Fruit fly (Drosophila melanogaster) whole organism, embryonic: ENCODE data around the gene CG10185.
A peak's percentile ranks its signal among the peaks of the same experiment; 100 is the strongest.

ENCODE experiments used
- Antp ChIP-seq: fragments of 200-800 bp; sonication (Bioruptor generic); optimal IDR thresholded peaks from 3 replicates; lab custom pipeline; 2016; ENCODE audit warnings: missing biosample characterization, missing genetic modification characterization
- Blimp-1 ChIP-seq: fragments of 200-800 bp; sonication (Bioruptor generic); optimal IDR thresholded peaks from 3 replicates; lab custom pipeline; 2018; ENCODE audit warnings: missing biosample characterization, missing genetic modification characterization, mild to moderate bottlenecking, moderate library complexity, missing genetic modification reagents
- CG10274 ChIP-seq: fragments of 200-800 bp; sonication (Bioruptor generic); optimal IDR thresholded peaks from 3 replicates; lab custom pipeline; 2017; ENCODE audit warnings: missing biosample characterization, mild to moderate bottlenecking, missing genetic modification characterization
- CG10565 ChIP-seq: fragments of 200-800 bp; sonication (Bioruptor generic); optimal IDR thresholded peaks from 3 replicates; lab custom pipeline; 2016; ENCODE audit warnings: missing biosample characterization, mild to moderate bottlenecking, missing genetic modification characterization
- CG10959 ChIP-seq: fragments of 200-800 bp; sonication (Bioruptor generic); IDR thresholded peaks from 2 replicates; pipeline ENCODE4 v1.3.6; 2022; ENCODE audit warnings: missing biosample characterization, missing genetic modification characterization
- CG11247 ChIP-seq: fragments of 200-800 bp; sonication (Bioruptor generic); IDR thresholded peaks from 2 replicates; pipeline ENCODE4 v1.3.6; 2022; ENCODE audit warnings: missing biosample characterization, missing genetic modification characterization
- CG12942 ChIP-seq: fragments of 200-800 bp; sonication (Bioruptor generic); optimal IDR thresholded peaks from 3 replicates; lab custom pipeline; 2016; ENCODE audit warnings: missing biosample characterization, missing genetic modification characterization
- CG13424 ChIP-seq: fragments of 200-800 bp; sonication (Bioruptor generic); optimal IDR thresholded peaks from 2 replicates; lab custom pipeline; 2019; ENCODE audit warnings: missing biosample characterization, mild to moderate bottlenecking, missing genetic modification characterization, moderate library complexity
- CG17328 ChIP-seq: fragments of 200-800 bp; sonication (Bioruptor generic); IDR thresholded peaks from 2 replicates; pipeline ENCODE4 v1.3.6; 2022; ENCODE audit warnings: missing biosample characterization, missing genetic modification characterization
- CG3065 ChIP-seq: fragments of 200-800 bp; sonication (Bioruptor generic); optimal IDR thresholded peaks from 2 replicates; lab custom pipeline; 2016; ENCODE audit warnings: missing biosample characterization, missing genetic modification characterization
- CG34376 ChIP-seq: fragments of 200-800 bp; sonication (Bioruptor generic); optimal IDR thresholded peaks from 2 replicates; lab custom pipeline; 2018; ENCODE audit warnings: missing biosample characterization, mild to moderate bottlenecking, missing genetic modification characterization
- CG42726 ChIP-seq: fragments of 200-800 bp; sonication (Bioruptor generic); IDR thresholded peaks from 2 replicates; pipeline ENCODE4 v1.3.6; 2022; ENCODE audit warnings: missing biosample characterization, missing genetic modification characterization; ENCODE audit not compliant: partially characterized antibody
- CG5180 ChIP-seq: fragments of 200-800 bp; sonication (Bioruptor generic); optimal IDR thresholded peaks from 3 replicates; lab custom pipeline; 2017; ENCODE audit warnings: missing biosample characterization, missing genetic modification characterization, mild to moderate bottlenecking, moderate library complexity, missing genetic modification reagents
- CG6175 ChIP-seq: fragments of 200-800 bp; sonication (Bioruptor generic); IDR thresholded peaks from 3 replicates; pipeline ENCODE4 v1.3.6; 2022; ENCODE audit warnings: missing biosample characterization, missing genetic modification characterization
- CG6765 ChIP-seq: fragments of 200-800 bp; sonication (Bioruptor generic); optimal IDR thresholded peaks from 3 replicates; lab custom pipeline; 2017; ENCODE audit warnings: missing biosample characterization, mild to moderate bottlenecking, missing genetic modification characterization
- CG7372 ChIP-seq: fragments of 200-800 bp; sonication (Bioruptor generic); IDR thresholded peaks from 2 replicates; pipeline ENCODE4 v1.3.6; 2022; ENCODE audit warnings: missing biosample characterization, missing genetic modification characterization
- CG7556 ChIP-seq: fragments of 200-800 bp; sonication (Bioruptor generic); optimal IDR thresholded peaks from 2 replicates; lab custom pipeline; 2017; ENCODE audit warnings: missing biosample characterization, mild to moderate bottlenecking, missing genetic modification characterization
- CG9437 ChIP-seq: fragments of 200-800 bp; sonication (Bioruptor generic); optimal IDR thresholded peaks from 2 replicates; lab custom pipeline; 2018; ENCODE audit warnings: missing biosample characterization, mild to moderate bottlenecking, missing genetic modification characterization
- CG9727 ChIP-seq: fragments of 200-800 bp; sonication (Bioruptor generic); optimal IDR thresholded peaks from 3 replicates; lab custom pipeline; 2017; ENCODE audit warnings: missing biosample characterization, mild to moderate bottlenecking, missing genetic modification characterization
- CoRest ChIP-seq: fragments of 200-800 bp; sonication (Bioruptor generic); optimal IDR thresholded peaks from 3 replicates; lab custom pipeline; 2018; ENCODE audit warnings: missing biosample characterization, mild to moderate bottlenecking, missing genetic modification characterization, moderate library complexity
- Deaf1 ChIP-seq: fragments of 200-800 bp; optimal IDR thresholded peaks from 3 replicates; lab custom pipeline; 2019; ENCODE audit warnings: missing biosample characterization, mild to moderate bottlenecking, missing genetic modification characterization, moderate library complexity
- HLH3B ChIP-seq: fragments of 200-800 bp; sonication (Bioruptor generic); IDR thresholded peaks from 2 replicates; pipeline ENCODE4 v1.3.6; 2022; ENCODE audit warnings: missing biosample characterization, missing genetic modification characterization
- Hr51 ChIP-seq, 2 experiments: fragments of 200-800 bp; sonication (Bioruptor generic); optimal IDR thresholded peaks; 2 replicates in 1 of 2; 3 replicates in 1 of 2; lab custom pipeline; 2016 to 2018; ENCODE audit warnings: missing biosample characterization in 2 of 2, missing genetic modification characterization in 2 of 2, mild to moderate bottlenecking in 1 of 2, moderate library complexity in 1 of 2
- Mes4 ChIP-seq: fragments of 200-800 bp; sonication (Bioruptor generic); optimal IDR thresholded peaks from 2 replicates; lab custom pipeline; 2016; ENCODE audit warnings: missing biosample characterization, missing genetic modification characterization
- Myb ChIP-seq: fragments of 200-800 bp; sonication (Bioruptor generic); optimal IDR thresholded peaks from 2 replicates; lab custom pipeline; 2016; ENCODE audit warnings: missing biosample characterization, missing genetic modification characterization
- NC2β ChIP-seq: fragments of 200-800 bp; sonication (Bioruptor generic); optimal IDR thresholded peaks from 2 replicates; lab custom pipeline; 2016; ENCODE audit warnings: missing biosample characterization, missing genetic modification characterization
- Tbp ChIP-seq: fragments of >200 bp; optimal IDR thresholded peaks from 2 replicates; lab custom pipeline; 2018; ENCODE audit warnings: missing biosample characterization, missing genetic modification characterization
- abd-A ChIP-seq: fragments of 200-800 bp; sonication (Bioruptor generic); optimal IDR thresholded peaks from 3 replicates; lab custom pipeline; 2019; ENCODE audit warnings: missing biosample characterization, mild to moderate bottlenecking, missing genetic modification characterization, moderate library complexity
- amos ChIP-seq: fragments of 200-800 bp; sonication (Bioruptor generic); IDR thresholded peaks from 2 replicates; pipeline ENCODE4 v1.3.6; 2022; ENCODE audit warnings: missing biosample characterization, missing genetic modification characterization; ENCODE audit not compliant: partially characterized antibody
- caup ChIP-seq: fragments of 200-800 bp; sonication (Bioruptor generic); optimal IDR thresholded peaks from 3 replicates; lab custom pipeline; 2017; ENCODE audit warnings: missing biosample characterization, mild to moderate bottlenecking, missing genetic modification characterization, moderate library complexity; ENCODE audit not compliant: severe bottlenecking
- cg ChIP-seq: fragments of 200-800 bp; sonication (Bioruptor generic); optimal IDR thresholded peaks from 3 replicates; lab custom pipeline; 2019; ENCODE audit warnings: missing biosample characterization, mild to moderate bottlenecking, missing genetic modification characterization, moderate library complexity
- chinmo ChIP-seq: fragments of 200-800 bp; sonication (Bioruptor generic); IDR thresholded peaks from 4 replicates; pipeline ENCODE4 v1.3.6; 2022; ENCODE audit warnings: missing biosample characterization, missing genetic modification characterization; ENCODE audit not compliant: partially characterized antibody
- crc ChIP-seq: fragments of 200-800 bp; sonication (Bioruptor generic); optimal IDR thresholded peaks from 2 replicates; lab custom pipeline; 2016; ENCODE audit warnings: missing biosample characterization, missing genetic modification characterization
- fru ChIP-seq: fragments of >200 bp; optimal IDR thresholded peaks from 2 replicates; lab custom pipeline; 2017
- gro ChIP-seq: fragments of 200-800 bp; sonication (Bioruptor generic); optimal IDR thresholded peaks from 2 replicates; lab custom pipeline; 2016; ENCODE audit warnings: missing biosample characterization, missing genetic modification characterization
- insv ChIP-seq, 2 experiments: fragments of 200-800 bp; sonication (Bioruptor generic); optimal IDR thresholded peaks; 3 replicates each; lab custom pipeline; 2016 to 2018; ENCODE audit warnings: missing biosample characterization in 2 of 2, missing genetic modification characterization in 2 of 2
- jing ChIP-seq: fragments of 200-800 bp; sonication (Bioruptor generic); optimal IDR thresholded peaks from 2 replicates; lab custom pipeline; 2018; ENCODE audit warnings: missing biosample characterization, mild to moderate bottlenecking, missing genetic modification characterization
- ken ChIP-seq: fragments of 200-800 bp; sonication (Bioruptor generic); IDR thresholded peaks from 3 replicates; pipeline ENCODE4 v1.3.6; 2022; ENCODE audit warnings: missing biosample characterization, missing genetic modification characterization
- lab ChIP-seq: fragments of 200-800 bp; sonication (Bioruptor generic); optimal IDR thresholded peaks from 3 replicates; lab custom pipeline; 2017; ENCODE audit warnings: missing biosample characterization, missing genetic modification characterization, mild to moderate bottlenecking, moderate library complexity, missing genetic modification reagents
- lmd ChIP-seq: fragments of 200-800 bp; sonication (Bioruptor generic); IDR thresholded peaks from 2 replicates; pipeline ENCODE4 v1.3.6; 2022; ENCODE audit warnings: missing biosample characterization, missing genetic modification characterization
- mirr ChIP-seq: fragments of 200-800 bp; sonication (Bioruptor generic); optimal IDR thresholded peaks from 3 replicates; lab custom pipeline; 2018; ENCODE audit warnings: missing biosample characterization, mild to moderate bottlenecking, missing genetic modification characterization
- nerfin-2 ChIP-seq: fragments of 200-800 bp; sonication (Bioruptor generic); IDR thresholded peaks from 2 replicates; pipeline ENCODE4 v1.3.6; 2022; ENCODE audit warnings: missing biosample characterization, missing genetic modification characterization; ENCODE audit not compliant: partially characterized antibody
- phol ChIP-seq: fragments of 200-800 bp; sonication (Bioruptor generic); optimal IDR thresholded peaks from 3 replicates; lab custom pipeline; 2018; ENCODE audit warnings: missing biosample characterization, mild to moderate bottlenecking, missing genetic modification characterization, moderate library complexity
- prd ChIP-seq, 3 experiments: fragments of >200 bp in 2 of 3; fragments of 200-800 bp in 1 of 3; sonication (Bioruptor generic) in 1 of 3; optimal IDR thresholded peaks in 2 of 3; IDR thresholded peaks in 1 of 3; 2 replicates in 2 of 3; 3 replicates in 1 of 3; pipeline versions ENCODE4 v1.3.6 to Lab custom; 2017 to 2022; ENCODE audit warnings: missing biosample characterization in 1 of 3, missing genetic modification characterization in 1 of 3
- ranshi ChIP-seq: fragments of 200-800 bp; sonication (Bioruptor generic); IDR thresholded peaks from 2 replicates; pipeline ENCODE4 v1.3.6; 2022; ENCODE audit warnings: missing biosample characterization, missing genetic modification characterization
- salm ChIP-seq: fragments of 200-800 bp; sonication (Bioruptor generic); optimal IDR thresholded peaks from 2 replicates; lab custom pipeline; 2018; ENCODE audit warnings: missing biosample characterization, mild to moderate bottlenecking, missing genetic modification characterization
- ssp ChIP-seq: fragments of 200-800 bp; sonication (Bioruptor generic); IDR thresholded peaks from 2 replicates; pipeline ENCODE4 v1.3.6; 2022; ENCODE audit warnings: missing biosample characterization, missing genetic modification characterization
- ttk ChIP-seq: fragments of 200-800 bp; sonication (Bioruptor generic); IDR thresholded peaks from 2 replicates; pipeline ENCODE4 v2.1.2; 2022; ENCODE audit warnings: missing biosample characterization, missing genetic modification characterization
- zfh2 ChIP-seq: fragments of 200-800 bp; sonication (Bioruptor generic); optimal IDR thresholded peaks from 2 replicates; lab custom pipeline; 2016; ENCODE audit warnings: missing biosample characterization, missing genetic modification characterization

Gene CG10185

DNA sequence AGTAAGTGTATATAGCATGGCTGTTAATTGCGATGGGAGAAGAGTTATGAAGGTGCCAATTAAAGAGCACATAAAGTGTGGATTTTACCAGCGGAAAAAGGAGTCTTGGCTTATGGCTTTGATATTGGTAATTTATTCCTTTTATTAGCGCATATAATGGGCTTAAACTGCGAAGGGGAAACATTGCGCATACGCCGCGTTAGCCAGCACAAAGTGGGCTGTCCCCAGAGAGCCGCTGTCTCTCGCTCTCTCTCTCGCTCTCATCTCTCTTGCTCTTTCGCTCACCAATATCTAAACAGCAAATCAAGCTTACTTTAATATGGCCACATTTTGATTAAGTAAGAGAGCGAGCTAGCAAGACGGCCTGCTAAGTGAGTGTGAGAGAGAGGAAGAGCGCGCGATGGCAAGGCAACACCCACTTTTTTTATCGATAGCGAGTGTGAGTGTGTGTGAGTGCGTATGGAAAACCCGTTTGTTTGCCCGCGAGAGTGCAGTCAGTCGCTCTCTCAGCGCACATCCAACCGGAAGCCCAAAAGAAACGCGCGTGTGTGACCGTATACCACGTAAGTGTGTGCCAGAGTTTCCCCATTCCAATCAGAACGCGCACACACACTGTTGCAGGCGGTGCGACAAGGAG lies 41.7 kb downstream of the CG10185 start, which contains the start of gene pnr (continued):
- no peak for TF ChIP-seq Blimp-1 (GFP tag; lab: Kevin White, UChicago)
- TF ChIP-seq Tbp (GFP tag; lab: Kevin White, UChicago): no peak
- peak; percentile 55 for TF ChIP-seq CG34376
- no peak; the same call in 1 of the 2 replicates for TF ChIP-seq amos (GFP tag; lab: Robert Waterston, UW)
- no peak for TF ChIP-seq Hr51 (GFP tag; optimal IDR thresholded peaks at IDR 0.05; lab: Kevin White, UChicago)
- TF ChIP-seq nerfin-2: no peak
- peak; percentile 70; the same call in 1 of the 2 replicates for TF ChIP-seq CG42726 (GFP tag; lab: Robert Waterston, UW)
- no peak for TF ChIP-seq ttk
- no peak for TF ChIP-seq CG11247 (GFP tag; lab: Robert Waterston, UW)
- no peak for TF ChIP-seq crc
- no peak for TF ChIP-seq CG17328
- TF ChIP-seq CG13424 (tag; lab: Kevin White, UChicago): no peak
- TF ChIP-seq CG7556 (GFP tag; lab: Kevin White, UChicago): no peak
- no peak for TF ChIP-seq CG6175 (GFP tag; lab: Robert Waterston, UW)
- no peak for TF ChIP-seq Antp (GFP tag; lab: Kevin White, UChicago)
- TF ChIP-seq salm: no peak
- TF ChIP-seq CG9727 (GFP tag; lab: Kevin White, UChicago): peak; percentile 50
- no peak for TF ChIP-seq NC2β
- no peak for TF ChIP-seq ssp (GFP tag; lab: Robert Waterston, UW)
- no peak for TF ChIP-seq prd (optimal IDR thresholded peaks at IDR 0.05; lab: Kevin White, UChicago)
- no peak for TF ChIP-seq prd (GFP tag; IDR thresholded peaks at IDR 0.05; lab: Robert Waterston, UW)
- TF ChIP-seq CG5180 (GFP tag; lab: Kevin White, UChicago): no peak
- peak; percentile 97 for TF ChIP-seq abd-A (tag; lab: Kevin White, UChicago)
- TF ChIP-seq CG12942 (GFP tag; lab: Kevin White, UChicago): no peak
- no peak for TF ChIP-seq CG10274
- TF ChIP-seq chinmo (GFP tag; lab: Robert Waterston, UW): peak; percentile 89
- TF ChIP-seq CG10565 (GFP tag; lab: Kevin White, UChicago): no peak
- no peak for TF ChIP-seq gro (GFP tag; lab: Kevin White, UChicago)
- no peak for TF ChIP-seq lmd
- TF ChIP-seq ken (GFP tag; lab: Robert Waterston, UW): 0 out of 3 replicates have a peak, but pooled peaks have one; percentile 28
- no peak for TF ChIP-seq CG9437 (GFP tag; lab: Kevin White, UChicago)
- TF ChIP-seq HLH3B (GFP tag; lab: Robert Waterston, UW): no peak
- no peak for TF ChIP-seq fru (lab: Kevin White, UChicago)
- TF ChIP-seq Mes4: peak; percentile 43
- TF ChIP-seq phol: peak; percentile 64
- no peak for TF ChIP-seq jing (GFP tag; lab: Kevin White, UChicago)
- TF ChIP-seq CoRest (tag; lab: Kevin White, UChicago): peak; percentile 74
- no peak for TF ChIP-seq CG3065 (GFP tag; lab: Kevin White, UChicago)
- TF ChIP-seq ranshi (GFP tag; lab: Robert Waterston, UW): no peak
- peak; percentile 94 for TF ChIP-seq CG7372 (GFP tag; lab: Robert Waterston, UW)
- TF ChIP-seq Deaf1 (tag; lab: Kevin White, UChicago): no peak
- TF ChIP-seq caup (GFP tag; lab: Kevin White, UChicago): peak; percentile 42
- peak; percentile 57 for TF ChIP-seq mirr (GFP tag; lab: Kevin White, UChicago)
- TF ChIP-seq insv (GFP tag; optimal IDR thresholded peaks at IDR 0.05; lab: Kevin White, UChicago): peak; percentile 57 to 94
- TF ChIP-seq lab (GFP tag; lab: Kevin White, UChicago): peak; percentile 36
- TF ChIP-seq cg (GFP tag; lab: Kevin White, UChicago): peak; percentile 99
- TF ChIP-seq CG10959 (GFP tag; lab: Robert Waterston, UW): no peak
- no peak for TF ChIP-seq Myb
- no peak for TF ChIP-seq CG6765 (GFP tag; lab: Kevin White, UChicago)
- TF ChIP-seq zfh2 (GFP tag; lab: Kevin White, UChicago): no peak
